Fruit fly (Drosophila melanogaster) whole organism, embryonic: ENCODE measurements around the gene Fnta.

Experiments
- Aef1 ChIP-seq: fragments of 200-800 bp; sonication (Bioruptor generic); IDR thresholded peaks from 3 replicates; pipeline ENCODE4 v1.3.6; 2022; ENCODE audit warnings: missing biosample characterization, missing genetic modification characterization
- Antp ChIP-seq: fragments of 200-800 bp; sonication (Bioruptor generic); optimal IDR thresholded peaks from 3 replicates; lab custom pipeline; 2016; ENCODE audit warnings: missing biosample characterization, missing genetic modification characterization
- CG1024 ChIP-seq: fragments of 200-800 bp; sonication (Bioruptor generic); IDR thresholded peaks from 2 replicates; pipeline ENCODE4 v1.3.6; 2022; ENCODE audit warnings: missing biosample characterization, missing genetic modification characterization
- CG12236 ChIP-seq: fragments of 200-800 bp; sonication (Bioruptor generic); optimal IDR thresholded peaks from 2 replicates; lab custom pipeline; 2016; ENCODE audit warnings: missing biosample characterization, missing genetic modification characterization
- CG12659 ChIP-seq: fragments of 200-800 bp; sonication (Bioruptor generic); optimal IDR thresholded peaks from 3 replicates; lab custom pipeline; 2017; ENCODE audit warnings: mild to moderate bottlenecking, missing biosample characterization, missing genetic modification reagents, missing genetic modification characterization
- CG1647 ChIP-seq: fragments of 200-800 bp; sonication (Bioruptor generic); optimal IDR thresholded peaks from 3 replicates; lab custom pipeline; 2016; ENCODE audit warnings: missing biosample characterization, missing genetic modification characterization
- CG16813 ChIP-seq: fragments of 200-800 bp; sonication (Bioruptor generic); IDR thresholded peaks from 3 replicates; pipeline ENCODE4 v1.3.6; 2022; ENCODE audit warnings: missing biosample characterization, missing genetic modification characterization; ENCODE audit not compliant: partially characterized antibody
- CG2116 ChIP-seq: fragments of 200-800 bp; sonication (Bioruptor generic); optimal IDR thresholded peaks from 3 replicates; lab custom pipeline; 2018; ENCODE audit warnings: missing biosample characterization, mild to moderate bottlenecking, missing genetic modification characterization
- CG2712 ChIP-seq: fragments of 200-800 bp; optimal IDR thresholded peaks from 3 replicates; lab custom pipeline; 2019; ENCODE audit warnings: missing biosample characterization, mild to moderate bottlenecking, missing genetic modification characterization, moderate library complexity
- CG34224 ChIP-seq: fragments of 200-800 bp; sonication (Bioruptor generic); IDR thresholded peaks from 3 replicates; pipeline ENCODE4 v1.3.6; 2022; ENCODE audit warnings: missing biosample characterization, missing genetic modification characterization; ENCODE audit not compliant: partially characterized antibody
- CG3726 ChIP-seq: fragments of 200-800 bp; sonication (Bioruptor generic); IDR thresholded peaks from 3 replicates; pipeline ENCODE4, ENCODE4 v1.3.6; 2022; ENCODE audit warnings: missing biosample characterization, missing genetic modification characterization
- CG4360 ChIP-seq: fragments of 200-800 bp; sonication (Bioruptor generic); IDR thresholded peaks from 2 replicates; pipeline ENCODE4 v1.3.6; 2022; ENCODE audit warnings: missing biosample characterization, missing genetic modification characterization
- CG4424 ChIP-seq: fragments of 200-800 bp; sonication (Bioruptor generic); optimal IDR thresholded peaks from 3 replicates; lab custom pipeline; 2016; ENCODE audit warnings: missing biosample characterization, missing genetic modification characterization
- CG6175 ChIP-seq: fragments of 200-800 bp; sonication (Bioruptor generic); IDR thresholded peaks from 3 replicates; pipeline ENCODE4 v1.3.6; 2022; ENCODE audit warnings: missing biosample characterization, missing genetic modification characterization
- CG6791 ChIP-seq: fragments of 200-800 bp; sonication (Bioruptor generic); IDR thresholded peaks from 3 replicates; pipeline ENCODE4 v1.3.6; 2022; ENCODE audit warnings: missing biosample characterization, missing genetic modification characterization; ENCODE audit not compliant: partially characterized antibody
- CG7963 ChIP-seq: fragments of 200-800 bp; sonication (Bioruptor generic); IDR thresholded peaks from 3 replicates; pipeline ENCODE4 v1.3.6; 2022; ENCODE audit warnings: missing biosample characterization, missing genetic modification characterization; ENCODE audit not compliant: partially characterized antibody
- Dad ChIP-seq: fragments of 200-800 bp; sonication (Bioruptor generic); optimal IDR thresholded peaks from 3 replicates; lab custom pipeline; 2016; ENCODE audit warnings: missing biosample characterization, missing genetic modification characterization
- Deaf1 ChIP-seq: fragments of 200-800 bp; optimal IDR thresholded peaks from 3 replicates; lab custom pipeline; 2019; ENCODE audit warnings: missing biosample characterization, mild to moderate bottlenecking, missing genetic modification characterization, moderate library complexity
- Dip2 ChIP-seq: fragments of 200-800 bp; sonication (Bioruptor generic); IDR thresholded peaks from 2 replicates; pipeline ENCODE4 v1.3.6; 2022; ENCODE audit warnings: missing biosample characterization, missing genetic modification characterization
- Dll ChIP-seq: fragments of 200-800 bp; sonication (Bioruptor generic); IDR thresholded peaks from 4 replicates; pipeline ENCODE4 v1.3.6; 2022; ENCODE audit warnings: missing biosample characterization, missing genetic modification characterization; ENCODE audit not compliant: partially characterized antibody
- Doc3 ChIP-seq: fragments of 200-800 bp; sonication (Bioruptor generic); IDR thresholded peaks from 3 replicates; pipeline ENCODE4 v1.3.6; 2022; ENCODE audit warnings: missing biosample characterization, missing genetic modification characterization; ENCODE audit not compliant: partially characterized antibody
- Dp ChIP-seq: fragments of 200-800 bp; sonication (Bioruptor generic); optimal IDR thresholded peaks from 2 replicates; lab custom pipeline; 2018; ENCODE audit warnings: missing biosample characterization, mild to moderate bottlenecking, missing genetic modification characterization, moderate library complexity
- Dref ChIP-seq: fragments of 200-800 bp; sonication (Bioruptor generic); IDR thresholded peaks from 2 replicates; pipeline ENCODE4 v1.3.6; 2022; ENCODE audit warnings: missing biosample characterization, missing genetic modification characterization
- E2f2 ChIP-seq: fragments of 200-800 bp; sonication (Bioruptor generic); IDR thresholded peaks from 2 replicates; pipeline ENCODE4 v1.3.6; 2022; ENCODE audit warnings: missing biosample characterization, missing genetic modification characterization
- Lim3 ChIP-seq: fragments of 200-800 bp; sonication (Bioruptor generic); IDR thresholded peaks from 2 replicates; pipeline ENCODE4 v1.3.6; 2022; ENCODE audit warnings: missing biosample characterization, missing genetic modification characterization
- MBD-R2 ChIP-seq: fragments of 200-800 bp; sonication (Bioruptor generic); IDR thresholded peaks from 2 replicates; pipeline ENCODE4 v1.3.6; 2022; ENCODE audit warnings: missing biosample characterization, missing genetic modification characterization
- NC2β ChIP-seq: fragments of 200-800 bp; sonication (Bioruptor generic); optimal IDR thresholded peaks from 2 replicates; lab custom pipeline; 2016; ENCODE audit warnings: missing biosample characterization, missing genetic modification characterization
- Scr ChIP-seq: fragments of 200-800 bp; sonication (Bioruptor generic); IDR thresholded peaks from 2 replicates; pipeline ENCODE4 v1.3.6; 2022; ENCODE audit warnings: missing biosample characterization, missing genetic modification characterization; ENCODE audit not compliant: partially characterized antibody
- Stat92E ChIP-seq, 3 experiments: fragments of >200 bp in 2 of 3; fragments of 200-800 bp in 1 of 3; sonication (Bioruptor generic) in 1 of 3; optimal IDR thresholded peaks; 2 replicates each; lab custom pipeline; 2017 to 2019; ENCODE audit warnings: missing biosample characterization in 3 of 3, missing genetic modification characterization in 3 of 3, mild to moderate bottlenecking in 1 of 3, moderate library complexity in 1 of 3
- Xbp1 ChIP-seq: fragments of 200-800 bp; sonication (Bioruptor generic); optimal IDR thresholded peaks from 3 replicates; lab custom pipeline; 2016; ENCODE audit warnings: missing biosample characterization, mild to moderate bottlenecking, missing genetic modification characterization
- Xrp1 ChIP-seq: fragments of 200-800 bp; sonication (Bioruptor generic); IDR thresholded peaks from 2 replicates; pipeline ENCODE4 v1.3.6; 2022; ENCODE audit warnings: missing biosample characterization, missing genetic modification characterization
- ase ChIP-seq: fragments of 200-800 bp; sonication (Bioruptor generic); IDR thresholded peaks from 3 replicates; pipeline ENCODE4 v1.3.6; 2022; ENCODE audit warnings: missing biosample characterization, missing genetic modification characterization
- bab2 ChIP-seq: fragments of 200-800 bp; sonication (Bioruptor generic); optimal IDR thresholded peaks from 2 replicates; lab custom pipeline; 2016; ENCODE audit warnings: missing biosample characterization, missing genetic modification characterization
- da ChIP-seq: fragments of 200-800 bp; sonication (Bioruptor generic); optimal IDR thresholded peaks from 2 replicates; lab custom pipeline; 2016; ENCODE audit warnings: missing biosample characterization, missing genetic modification characterization
- danr ChIP-seq: fragments of 200-800 bp; sonication (Bioruptor generic); IDR thresholded peaks from 2 replicates; pipeline ENCODE4 v1.3.6; 2022; ENCODE audit warnings: missing biosample characterization, missing genetic modification characterization
- eve ChIP-seq, 2 experiments: fragments of >200 bp; optimal IDR thresholded peaks; 2 replicates each; lab custom pipeline; 2017; ENCODE audit warnings: missing biosample characterization in 2 of 2, missing genetic modification characterization in 2 of 2
- gfzf ChIP-seq: fragments of 200-800 bp; sonication (Bioruptor generic); optimal IDR thresholded peaks from 2 replicates; lab custom pipeline; 2016; ENCODE audit warnings: missing biosample characterization, mild to moderate bottlenecking, missing genetic modification characterization, moderate library complexity
- h ChIP-seq: fragments of >200 bp; optimal IDR thresholded peaks from 2 replicates; lab custom pipeline; 2017
- hb ChIP-seq: fragments of 200-800 bp; sonication (Bioruptor generic); IDR thresholded peaks from 3 replicates; pipeline ENCODE4 v1.3.6; 2022; ENCODE audit warnings: missing biosample characterization, missing genetic modification characterization; ENCODE audit not compliant: partially characterized antibody
- hbn ChIP-seq: fragments of 200-800 bp; sonication (Bioruptor generic); IDR thresholded peaks from 2 replicates; pipeline ENCODE4 v1.3.6; 2022; ENCODE audit warnings: missing biosample characterization, missing genetic modification characterization; ENCODE audit not compliant: partially characterized antibody
- kni ChIP-seq: fragments of 200-800 bp; sonication (Bioruptor generic); optimal IDR thresholded peaks from 3 replicates; lab custom pipeline; 2017; ENCODE audit warnings: mild to moderate bottlenecking, missing biosample characterization, missing genetic modification reagents, missing genetic modification characterization
- knrl ChIP-seq: fragments of 200-800 bp; sonication (Bioruptor generic); IDR thresholded peaks from 3 replicates; pipeline ENCODE4 v1.3.6; 2022; ENCODE audit warnings: missing biosample characterization, missing genetic modification characterization; ENCODE audit not compliant: partially characterized antibody
- mld ChIP-seq: fragments of 200-800 bp; sonication (Bioruptor generic); IDR thresholded peaks from 3 replicates; pipeline ENCODE4 v1.3.6; 2022; ENCODE audit warnings: missing biosample characterization, missing genetic modification characterization; ENCODE audit not compliant: partially characterized antibody
- nom ChIP-seq: fragments of 200-800 bp; sonication (Bioruptor generic); optimal IDR thresholded peaks from 2 replicates; lab custom pipeline; 2017; ENCODE audit warnings: missing biosample characterization, missing genetic modification characterization, mild to moderate bottlenecking, moderate library complexity, missing genetic modification reagents
- psq ChIP-seq: fragments of 200-800 bp; sonication (Bioruptor generic); optimal IDR thresholded peaks from 2 replicates; lab custom pipeline; 2017; ENCODE audit warnings: missing biosample characterization, missing genetic modification characterization
- sd ChIP-seq: fragments of 200-800 bp; sonication (Bioruptor generic); optimal IDR thresholded peaks from 3 replicates; lab custom pipeline; 2018; ENCODE audit warnings: missing biosample characterization, mild to moderate bottlenecking, missing genetic modification characterization, moderate library complexity
- sens-2 ChIP-seq: fragments of 200-800 bp; sonication (Bioruptor generic); IDR thresholded peaks from 2 replicates; pipeline ENCODE4 v1.3.6; 2022; ENCODE audit warnings: missing biosample characterization, missing genetic modification characterization
- unc-4 ChIP-seq: fragments of 200-800 bp; sonication (Bioruptor generic); IDR thresholded peaks from 2 replicates; pipeline ENCODE4 v1.3.6; 2022; ENCODE audit warnings: missing biosample characterization, missing genetic modification characterization; ENCODE audit not compliant: partially characterized antibody
- vnd ChIP-seq: fragments of 200-800 bp; sonication (Bioruptor generic); IDR thresholded peaks from 3 replicates; pipeline ENCODE4 v1.3.6; 2022; ENCODE audit warnings: missing biosample characterization, missing genetic modification characterization; ENCODE audit not compliant: partially characterized antibody
- zen2 ChIP-seq: fragments of 200-800 bp; sonication (Bioruptor generic); IDR thresholded peaks from 3 replicates; pipeline ENCODE4 v1.3.6; 2022; ENCODE audit warnings: missing biosample characterization, missing genetic modification characterization; ENCODE audit not compliant: partially characterized antibody

Gene Fnta

dm6 chr2L:4830490-4830889, at the start of gene Fnta:
TSS of gene Fnta (minus strand) at chr2L:4830693.
- peak; percentile 16; the same call in 1 of the 2 replicates for TF ChIP-seq CG4360 (GFP tag; lab: Robert Waterston, UW)
- TF ChIP-seq CG2116 (GFP tag; lab: Kevin White, UChicago): peak; percentile 45
- peak; percentile 88 for TF ChIP-seq Dll (GFP tag; lab: Robert Waterston, UW)
- TF ChIP-seq ase (GFP tag; lab: Robert Waterston, UW): no peak
- peak; percentile 88 for TF ChIP-seq hb (GFP tag; lab: Robert Waterston, UW)
- TF ChIP-seq CG12236: no peak
- TF ChIP-seq eve (GFP tag; optimal IDR thresholded peaks at IDR 0.05; lab: Kevin White, UChicago): no peak
- TF ChIP-seq CG3726: no peak
- peak; percentile 81 for TF ChIP-seq Scr (GFP tag; lab: Robert Waterston, UW)
- TF ChIP-seq Doc3 (GFP tag; lab: Robert Waterston, UW): peak; percentile 67; the same call in 1 of the 3 replicates
- TF ChIP-seq vnd (GFP tag; lab: Robert Waterston, UW): peak; percentile 82
- no peak for TF ChIP-seq da (GFP tag; lab: Kevin White, UChicago)
- TF ChIP-seq Aef1 (GFP tag; lab: Robert Waterston, UW): no peak
- TF ChIP-seq unc-4 (GFP tag; lab: Robert Waterston, UW): peak; percentile 78
- peak; percentile 93 for TF ChIP-seq CG6791 (GFP tag; lab: Robert Waterston, UW)
- no peak for TF ChIP-seq Dad (GFP tag; lab: Kevin White, UChicago)
- TF ChIP-seq Xbp1 (GFP tag; lab: Kevin White, UChicago): no peak
- TF ChIP-seq Deaf1 (tag; lab: Kevin White, UChicago): no peak
- TF ChIP-seq MBD-R2 (GFP tag; lab: Robert Waterston, UW): peak; percentile 64
- TF ChIP-seq CG4424 (GFP tag; lab: Kevin White, UChicago): no peak
- peak; percentile 54 for TF ChIP-seq sd (tag; lab: Kevin White, UChicago)
- peak; percentile 91 for TF ChIP-seq mld (GFP tag; lab: Robert Waterston, UW)
- no peak for TF ChIP-seq Antp (GFP tag; lab: Kevin White, UChicago)
- peak; percentile 24; the same call in 1 of the 3 replicates for TF ChIP-seq knrl (GFP tag; lab: Robert Waterston, UW)
- no peak for TF ChIP-seq CG6175
- no peak for TF ChIP-seq Stat92E (GFP tag; optimal IDR thresholded peaks at IDR 0.05; lab: Kevin White, UChicago)
- peak; percentile 32 for TF ChIP-seq gfzf (GFP tag; lab: Kevin White, UChicago)
- peak; percentile 89 for TF ChIP-seq E2f2 (GFP tag; lab: Robert Waterston, UW)
- TF ChIP-seq Dip2 (GFP tag; lab: Robert Waterston, UW): no peak
- TF ChIP-seq sens-2: no peak
- TF ChIP-seq CG1024 (GFP tag; lab: Robert Waterston, UW): no peak
- TF ChIP-seq Xrp1 (GFP tag; lab: Robert Waterston, UW): no peak
- TF ChIP-seq CG7963 (GFP tag; lab: Robert Waterston, UW): peak; percentile 86; the same call in 2 of the 3 replicates
- TF ChIP-seq kni (GFP tag; lab: Kevin White, UChicago): no peak
- TF ChIP-seq CG2712 (tag; lab: Kevin White, UChicago): no peak
- TF ChIP-seq CG34224: peak; percentile 93
- peak; percentile 19 for TF ChIP-seq CG12659 (GFP tag; lab: Kevin White, UChicago)
- TF ChIP-seq Dref: peak; percentile 86
- peak; percentile 80 for TF ChIP-seq Dp (GFP tag; lab: Kevin White, UChicago)
- TF ChIP-seq CG16813 (GFP tag; lab: Robert Waterston, UW): peak; percentile 75
- TF ChIP-seq NC2β (GFP tag; lab: Kevin White, UChicago): no peak
- TF ChIP-seq bab2 (GFP tag; lab: Kevin White, UChicago): no peak
- TF ChIP-seq zen2 (GFP tag; lab: Robert Waterston, UW): peak; percentile 92
- no peak for TF ChIP-seq danr (GFP tag; lab: Robert Waterston, UW)
- no peak for TF ChIP-seq CG1647 (GFP tag; lab: Kevin White, UChicago)
- no peak for TF ChIP-seq psq (GFP tag; lab: Kevin White, UChicago)
- TF ChIP-seq hbn (GFP tag; lab: Robert Waterston, UW): peak; percentile 78
- TF ChIP-seq nom (GFP tag; lab: Kevin White, UChicago): peak; percentile 4
- no peak for TF ChIP-seq h
- no peak for TF ChIP-seq Lim3 (GFP tag; lab: Robert Waterston, UW)
